Worm (Caenorhabditis elegans) whole organism, young adult: Measurements from ENCODE around the gene srh-1.

Experiments used
- F10E7.11 ChIP-seq: sonication (generic microtip); optimal IDR thresholded peaks from 2 replicates; lab custom pipeline; 2017; ENCODE audit warnings: mild to moderate bottlenecking, missing genetic modification characterization, moderate library complexity, missing compliant biosample characterization
- F55B11.4 ChIP-seq: sonication (generic microtip); optimal IDR thresholded peaks from 2 replicates; lab custom pipeline; 2016; ENCODE audit warnings: missing compliant biosample characterization, missing genetic modification characterization, borderline replicate concordance; ENCODE audit not compliant: insufficient read depth
- K12H6.12 ChIP-seq: fragments of 200-800 bp; sonication (Bioruptor generic); optimal IDR thresholded peaks from 2 replicates; lab custom pipeline; 2018; ENCODE audit warnings: mild to moderate bottlenecking, missing genetic modification characterization, missing compliant biosample characterization
- aptf-3 ChIP-seq: fragments of 200-800 bp; sonication (Bioruptor generic); IDR thresholded peaks from 2 replicates; pipeline ENCODE4 v1.3.6; 2022; ENCODE audit warnings: missing genetic modification characterization, missing compliant biosample characterization
- ceh-40 ChIP-seq: fragments of 200-800 bp; sonication (Bioruptor generic); IDR thresholded peaks from 2 replicates; pipeline ENCODE4 v1.3.6; 2022; ENCODE audit warnings: missing genetic modification characterization, missing compliant biosample characterization
- gei-17 ChIP-seq: fragments of 200-800 bp; sonication (Bioruptor generic); optimal IDR thresholded peaks from 2 replicates; lab custom pipeline; 2018; ENCODE audit warnings: mild to moderate bottlenecking, missing genetic modification characterization, missing compliant biosample characterization
- let-607 ChIP-seq, 2 experiments: fragments of 200-800 bp in 1 of 2; sonication (Bioruptor generic) in 1 of 2; sonication (generic microtip) in 1 of 2; optimal IDR thresholded peaks; 2 replicates each; lab custom pipeline; 2016 to 2018; ENCODE audit warnings: mild to moderate bottlenecking in 2 of 2, missing compliant biosample characterization in 2 of 2, missing genetic modification characterization in 2 of 2, moderate library complexity in 2 of 2, missing genotype in 1 of 2
- madf-8 ChIP-seq: fragments of 200-800 bp; sonication (Bioruptor generic); conservative IDR thresholded peaks from 2 replicates; pipeline ENCODE4 v1.3.6; 2022; ENCODE audit warnings: missing genetic modification reagents, missing genetic modification characterization, missing compliant biosample characterization
- mcd-1 ChIP-seq: fragments of 200-800 bp; sonication (Bioruptor generic); IDR thresholded peaks from 2 replicates; pipeline ENCODE4 v1.3.6; 2022; ENCODE audit warnings: missing genetic modification reagents, missing genetic modification characterization, missing compliant biosample characterization
- nfya-1 ChIP-seq: sonication (generic microtip); optimal IDR thresholded peaks from 2 replicates; lab custom pipeline; 2017; ENCODE audit warnings: antibody characterized with exemption, missing compliant biosample characterization, missing genetic modification characterization, borderline replicate concordance; ENCODE audit not compliant: insufficient read depth
- nfya-2 ChIP-seq: fragments of 200-800 bp; sonication (Bioruptor generic); IDR thresholded peaks from 2 replicates; pipeline ENCODE4 v1.3.6; 2022; ENCODE audit warnings: missing genetic modification reagents, missing genetic modification characterization, missing compliant biosample characterization
- somi-1 ChIP-seq: fragments of 200-800 bp; sonication (Bioruptor generic); optimal IDR thresholded peaks from 2 replicates; lab custom pipeline; 2018; ENCODE audit warnings: mild to moderate bottlenecking, missing genetic modification characterization, missing compliant biosample characterization
- zfh-2 ChIP-seq: fragments of 200-800 bp; sonication (Bioruptor generic); conservative IDR thresholded peaks from 2 replicates; pipeline ENCODE4 v1.3.6; 2022; ENCODE audit warnings: missing genetic modification reagents, missing genetic modification characterization, missing compliant biosample characterization

DNA sequence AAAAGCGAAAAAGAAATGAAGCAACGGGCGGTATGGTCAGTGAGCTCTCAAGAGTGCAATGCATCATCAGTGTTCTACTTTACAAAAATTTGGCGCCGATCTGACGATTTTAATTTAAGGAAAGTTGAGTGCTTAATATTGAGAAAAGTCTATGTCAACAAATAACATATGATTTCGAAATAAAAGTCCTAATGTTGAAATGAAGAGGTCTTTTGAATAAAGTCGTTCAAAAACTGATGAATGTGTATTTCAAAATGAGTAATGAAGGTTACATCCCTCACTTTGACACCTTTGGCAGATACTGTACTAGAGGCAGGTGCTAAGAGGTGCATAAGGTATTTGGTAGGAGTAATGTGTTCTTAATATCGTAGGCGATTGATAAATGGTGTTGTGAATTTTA, 11.8 kb downstream of the srh-1 start:
- TF ChIP-seq mcd-1 (GFP tag; lab: Robert Waterston, UW) (no peak), ceh-40 (GFP tag; lab: Robert Waterston, UW) (no peak), aptf-3 (GFP tag; lab: Robert Waterston, UW) (no peak), F10E7.11 (tag; lab: Kevin White, UChicago) (no peak), F55B11.4 (no peak), nfya-1 (tag; lab: Kevin White, UChicago) (no peak), K12H6.12 (tag; lab: Kevin White, UChicago) (no peak), zfh-2 (GFP tag; lab: Robert Waterston, UW) (no peak), somi-1 (GFP tag; lab: Kevin White, UChicago) (no peak), nfya-2 (GFP tag; lab: Robert Waterston, UW) (no peak), gei-17 (GFP tag; lab: Kevin White, UChicago) (no peak), let-607 (tag; optimal IDR thresholded peaks at IDR 0.05; lab: Kevin White, UChicago) (no peak), madf-8 (GFP tag; lab: Robert Waterston, UW) (no peak)
